Worm (Caenorhabditis elegans): ENCODE results near the gene C13A10.2.

ce11 chrII:1340049-1340448 lies 17.8 kb downstream of the C13A10.2 start:
- no peak for TF ChIP-seq ZK546.5 (tag; optimal IDR thresholded peaks at IDR 0.05)
- no peak for TF ChIP-seq madf-9 (GFP tag; conservative IDR thresholded peaks at IDR 0.05)
